Fruit fly (Drosophila melanogaster) whole organism, adult: ENCODE data around the gene CG10029.

ENCODE experiments used
- CG11617 ChIP-seq: fragments of 200-800 bp; sonication (Bioruptor generic); optimal IDR thresholded peaks from 2 replicates; lab custom pipeline; 2017; ENCODE audit warnings: mild to moderate bottlenecking, missing biosample characterization, missing genetic modification reagents, missing genetic modification characterization
- CG12768 ChIP-seq: fragments of 200-800 bp; sonication (Bioruptor generic); optimal IDR thresholded peaks from 2 replicates; lab custom pipeline; 2017; ENCODE audit warnings: missing biosample characterization, missing genetic modification characterization, mild to moderate bottlenecking, moderate library complexity, missing genetic modification reagents
- CG14711 ChIP-seq: fragments of 200-800 bp; sonication (Bioruptor generic); optimal IDR thresholded peaks from 2 replicates; lab custom pipeline; 2018; ENCODE audit warnings: missing biosample characterization, mild to moderate bottlenecking, missing genetic modification characterization, moderate library complexity
- CG1620 ChIP-seq: fragments of 200-800 bp; sonication (Bioruptor generic); optimal IDR thresholded peaks from 2 replicates; lab custom pipeline; 2016; ENCODE audit warnings: missing biosample characterization, missing genetic modification characterization
- CG33017 ChIP-seq: fragments of 200-800 bp; sonication (Bioruptor generic); optimal IDR thresholded peaks from 2 replicates; lab custom pipeline; 2018; ENCODE audit warnings: missing biosample characterization, mild to moderate bottlenecking, missing genetic modification characterization, moderate library complexity
- CG5204 ChIP-seq: fragments of 200-800 bp; sonication (Bioruptor generic); optimal IDR thresholded peaks from 2 replicates; lab custom pipeline; 2016; ENCODE audit warnings: missing biosample characterization, missing genetic modification characterization
- CG7045 ChIP-seq: fragments of 200-800 bp; sonication (Bioruptor generic); optimal IDR thresholded peaks from 2 replicates; lab custom pipeline; 2017; ENCODE audit warnings: missing biosample characterization, mild to moderate bottlenecking, missing genetic modification characterization
- CG7101 ChIP-seq: fragments of 200-800 bp; sonication (Bioruptor generic); optimal IDR thresholded peaks from 2 replicates; lab custom pipeline; 2018; ENCODE audit warnings: missing biosample characterization, mild to moderate bottlenecking, missing genetic modification characterization, moderate library complexity
- Clk ChIP-seq: fragments of 200-800 bp; sonication (Bioruptor generic); optimal IDR thresholded peaks from 2 replicates; lab custom pipeline; 2017; ENCODE audit warnings: missing biosample characterization, missing genetic modification characterization
- Crg-1 ChIP-seq: fragments of 200-800 bp; sonication (Bioruptor generic); optimal IDR thresholded peaks from 2 replicates; lab custom pipeline; 2016; ENCODE audit warnings: missing biosample characterization, missing genetic modification characterization
- Hr96 ChIP-seq: fragments of 200-800 bp; sonication (Bioruptor generic); optimal IDR thresholded peaks from 2 replicates; lab custom pipeline; 2016; ENCODE audit warnings: missing biosample characterization, missing genetic modification characterization
- Mnt ChIP-seq: fragments of 200-800 bp; sonication (Bioruptor generic); optimal IDR thresholded peaks from 2 replicates; lab custom pipeline; 2016; ENCODE audit warnings: missing biosample characterization, mild to moderate bottlenecking, missing genetic modification characterization
- bab1 ChIP-seq: fragments of 200-800 bp; sonication (Bioruptor generic); optimal IDR thresholded peaks from 3 replicates; lab custom pipeline; 2019; ENCODE audit warnings: missing biosample characterization, mild to moderate bottlenecking, missing genetic modification characterization, moderate library complexity
- cic ChIP-seq: fragments of 200-800 bp; sonication (Bioruptor generic); optimal IDR thresholded peaks from 2 replicates; lab custom pipeline; 2017; ENCODE audit warnings: missing biosample characterization, mild to moderate bottlenecking, missing genetic modification characterization, moderate library complexity
- cnc ChIP-seq, 2 experiments: fragments of >200 bp; optimal IDR thresholded peaks; 2 replicates each; lab custom pipeline; 2017
- kay ChIP-seq: fragments of 200-800 bp; sonication (Bioruptor generic); peaks from one replicate; lab custom pipeline; 2016; ENCODE audit warnings: missing biosample characterization, missing genetic modification characterization, borderline replicate concordance
- ovo ChIP-seq: fragments of 200-800 bp; sonication (Bioruptor generic); optimal IDR thresholded peaks from 2 replicates; lab custom pipeline; 2016; ENCODE audit warnings: missing biosample characterization, missing genetic modification characterization
- pad ChIP-seq: fragments of 200-800 bp; sonication (Bioruptor generic); optimal IDR thresholded peaks from 3 replicates; lab custom pipeline; 2017; ENCODE audit warnings: missing biosample characterization, missing genetic modification characterization, mild to moderate bottlenecking, moderate library complexity, missing genetic modification reagents
- tj ChIP-seq: fragments of 200-800 bp; sonication (Bioruptor generic); optimal IDR thresholded peaks from 3 replicates; lab custom pipeline; 2017; ENCODE audit warnings: missing biosample characterization, mild to moderate bottlenecking, missing genetic modification characterization, moderate library complexity
- toe ChIP-seq: fragments of 200-800 bp; sonication (Bioruptor generic); optimal IDR thresholded peaks from 2 replicates; lab custom pipeline; 2016; ENCODE audit warnings: missing biosample characterization, missing genetic modification characterization

The CG10029 gene

DNA sequence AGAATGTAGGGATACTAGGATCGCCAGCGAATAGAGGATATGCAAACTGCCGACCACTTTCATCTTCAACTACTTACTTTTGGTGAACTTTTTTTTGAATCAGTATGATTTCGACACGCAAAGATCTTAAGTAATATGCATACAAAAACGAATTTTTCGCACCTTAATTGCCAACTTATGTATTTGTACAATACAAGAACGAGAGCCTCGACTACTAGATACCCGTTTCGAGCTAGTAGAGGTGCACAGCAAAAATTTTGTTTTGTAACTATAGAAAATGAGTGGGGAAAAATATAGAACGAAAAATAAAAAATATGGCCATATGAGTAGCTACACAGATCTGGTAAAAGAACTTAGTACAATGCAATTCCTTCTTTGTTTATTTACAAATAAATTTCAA is at the start of gene CG10029:
CG10029 (minus strand) TSS at position 101 of the 400 bp plus-strand sequence.
- TF ChIP-seq kay (peak; percentile 26), CG11617 (GFP tag; lab: Kevin White, UChicago) (no peak)

DNA sequence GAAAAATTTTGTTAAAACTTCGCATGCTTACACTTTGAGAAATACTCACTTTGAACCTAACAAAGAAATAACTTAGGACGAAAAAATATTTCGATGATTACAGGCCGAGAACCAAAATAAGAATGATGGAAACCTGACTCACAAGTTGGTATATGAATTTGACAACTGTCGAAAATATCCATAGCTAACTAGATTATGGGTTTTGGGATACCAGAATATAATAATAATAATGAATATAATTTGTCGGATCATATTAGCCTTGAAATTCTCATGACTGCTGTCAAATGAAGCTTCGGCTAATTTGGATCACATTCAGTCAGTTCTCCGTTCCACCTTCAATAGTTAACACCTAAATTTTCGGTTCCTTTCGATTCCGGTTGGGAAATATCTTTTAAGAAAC is 48.5 kb upstream of the CG10029 start, which contains the start of the genes Mst84Db and Mst84Da:
Mst84Db (minus strand) TSS at position 101 of the 400 bp plus-strand sequence.
Mst84Da (plus strand) TSS at position 324 of the 400 bp plus-strand sequence.
- TF ChIP-seq kay (no peak), Hr96 (no peak), bab1 (GFP tag; lab: Kevin White, UChicago) (no peak)

DNA sequence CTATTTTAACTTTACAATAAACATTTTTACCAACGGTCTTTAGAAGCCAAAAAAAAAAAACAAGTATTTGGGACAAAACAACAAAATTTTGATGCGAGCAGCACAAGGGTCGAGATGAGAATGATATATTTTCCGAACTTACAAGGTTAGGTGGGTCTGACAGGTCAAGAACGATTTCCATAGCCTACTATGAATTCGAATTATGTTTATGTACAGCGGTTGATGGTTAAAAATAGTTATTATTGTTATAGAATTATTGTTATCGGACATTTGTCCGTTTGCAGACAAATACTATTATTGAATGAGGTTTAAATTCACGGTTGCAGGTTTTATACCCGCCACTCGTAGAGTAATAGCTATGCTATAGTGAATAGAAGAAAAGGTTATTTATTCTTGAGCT is 47.6 kb upstream of the CG10029 start, which contains the start of gene Mst84Dc:
Mst84Dc (minus strand) TSS at position 101 of the 400 bp plus-strand sequence.
- TF ChIP-seq Crg-1 (GFP tag; lab: Kevin White, UChicago), result no peak
- no peak for TF ChIP-seq CG12768 (GFP tag; lab: Kevin White, UChicago)
- no peak for TF ChIP-seq CG5204 (GFP tag; lab: Kevin White, UChicago)
- TF ChIP-seq pad (GFP tag; lab: Kevin White, UChicago), result no peak

DNA sequence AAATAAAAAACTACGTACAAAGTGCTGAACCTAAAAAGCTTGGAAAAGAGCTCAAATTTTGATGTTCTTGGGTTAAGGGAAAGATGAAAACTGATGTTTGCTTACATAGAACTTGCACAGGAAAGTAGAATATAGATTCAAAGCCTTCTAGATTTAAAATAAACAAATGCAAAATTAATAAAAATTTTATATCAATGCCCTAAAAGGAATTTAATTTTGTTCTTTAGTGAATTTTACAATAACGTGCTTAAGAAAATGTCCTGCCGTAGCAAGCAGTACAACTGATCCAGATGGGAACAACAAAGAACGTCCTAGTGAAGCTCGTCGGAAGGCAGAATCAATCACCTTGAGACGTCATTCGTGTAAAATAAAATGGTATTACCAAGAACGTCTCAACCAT is 46.7 kb upstream of the CG10029 start, which contains the start of gene Mst84Dd:
Mst84Dd (minus strand) TSS at position 101 of the 400 bp plus-strand sequence.
- no peak for TF ChIP-seq cnc (optimal IDR thresholded peaks at IDR 0.05; lab: Kevin White, UChicago)
- no peak for TF ChIP-seq CG11617 (GFP tag; lab: Kevin White, UChicago)
- no peak for TF ChIP-seq CG12768 (GFP tag; lab: Kevin White, UChicago)
- no peak for TF ChIP-seq CG33017 (tag; lab: Kevin White, UChicago)
- TF ChIP-seq tj, result no peak
- TF ChIP-seq cic, result no peak
- TF ChIP-seq Mnt, result no peak
- no peak for TF ChIP-seq CG7101 (tag; lab: Kevin White, UChicago)
- no peak for TF ChIP-seq Crg-1 (GFP tag; lab: Kevin White, UChicago)
- TF ChIP-seq Hr96, result no peak
- no peak for TF ChIP-seq ovo (GFP tag; lab: Kevin White, UChicago)
- no peak for TF ChIP-seq Clk
- no peak for TF ChIP-seq bab1 (GFP tag; lab: Kevin White, UChicago)
- TF ChIP-seq CG5204 (GFP tag; lab: Kevin White, UChicago), result no peak
- TF ChIP-seq pad (GFP tag; lab: Kevin White, UChicago), result no peak
- no peak for TF ChIP-seq CG7045

DNA sequence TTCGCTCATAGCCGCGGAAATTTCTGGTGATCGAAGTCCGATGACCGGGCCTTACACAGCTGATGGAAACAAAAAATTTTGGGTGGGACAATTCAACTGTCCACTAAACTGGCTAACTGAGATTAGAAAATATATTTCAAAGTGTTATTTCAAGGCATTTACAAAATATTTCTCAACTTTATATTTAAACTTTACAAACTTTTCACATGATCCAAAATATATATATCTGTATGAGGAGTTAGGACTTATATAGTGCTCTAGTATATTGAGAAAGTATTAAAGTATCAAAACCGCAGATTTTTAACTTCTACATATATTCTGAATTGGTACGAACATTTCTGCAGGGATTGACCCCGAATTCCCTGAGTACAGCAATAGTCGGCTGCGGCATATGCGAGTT is 45.0 kb upstream of the CG10029 start, which contains the start of gene CG17944:
CG17944 (minus strand) TSS at position 101 of the 400 bp plus-strand sequence.
- TF ChIP-seq tj (no peak), CG11617 (GFP tag; lab: Kevin White, UChicago) (no peak), CG12768 (GFP tag; lab: Kevin White, UChicago) (no peak), cic (no peak), CG5204 (GFP tag; lab: Kevin White, UChicago) (no peak), kay (no peak), Clk (no peak)

DNA sequence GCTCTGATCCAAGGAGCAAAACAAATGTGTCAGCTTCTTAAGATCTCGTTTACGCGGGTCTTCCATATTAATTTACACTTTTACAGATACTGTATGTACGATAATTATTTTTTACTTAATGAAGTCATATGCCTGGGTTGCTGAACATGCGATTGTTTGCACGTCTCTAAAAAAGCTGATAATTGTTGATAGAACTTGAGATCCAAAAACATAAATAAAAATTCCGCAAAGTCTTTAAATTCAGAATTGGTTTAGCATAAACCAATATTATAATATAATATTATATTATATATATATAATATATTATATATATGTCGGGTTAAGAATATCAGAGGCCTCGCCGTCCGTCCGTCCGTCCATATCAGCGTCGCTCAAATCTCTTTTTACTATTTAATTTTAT is 32.4 kb upstream of the CG10029 start, which contains the start of gene CG43290:
CG43290 (minus strand) TSS at position 101 of the 400 bp plus-strand sequence.
- no peak for TF ChIP-seq CG11617 (GFP tag; lab: Kevin White, UChicago)
- no peak for TF ChIP-seq CG12768 (GFP tag; lab: Kevin White, UChicago)
- no peak for TF ChIP-seq tj
- TF ChIP-seq Hr96, result no peak
- no peak for TF ChIP-seq kay
- TF ChIP-seq ovo (GFP tag; lab: Kevin White, UChicago), result no peak
- no peak for TF ChIP-seq Clk
- TF ChIP-seq CG7045, result no peak

DNA sequence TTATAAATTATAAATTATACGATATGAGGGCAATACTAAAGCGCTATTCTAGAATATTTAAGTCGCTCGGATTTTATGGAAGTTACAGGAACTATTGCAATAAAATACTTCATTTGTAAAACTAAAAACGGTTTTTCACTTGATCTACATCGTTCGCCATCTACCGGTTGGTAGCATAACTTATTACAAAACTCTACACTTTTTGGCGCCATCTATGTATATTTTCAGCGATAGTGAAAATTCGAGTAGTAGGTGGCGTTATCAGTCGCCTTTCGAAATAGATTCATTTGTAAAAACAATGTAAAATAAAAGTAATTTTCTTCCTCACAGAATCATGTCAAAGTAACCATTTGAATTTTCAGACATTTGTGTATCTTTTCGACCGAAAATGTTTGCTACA is 29.4 kb upstream of the CG10029 start, which contains the start of gene nxf4:
nxf4 (plus strand) TSS at position 286 of the 400 bp plus-strand sequence.
- TF ChIP-seq kay, result no peak
- peak; percentile 34 for TF ChIP-seq Hr96
- no peak for TF ChIP-seq CG7045

DNA sequence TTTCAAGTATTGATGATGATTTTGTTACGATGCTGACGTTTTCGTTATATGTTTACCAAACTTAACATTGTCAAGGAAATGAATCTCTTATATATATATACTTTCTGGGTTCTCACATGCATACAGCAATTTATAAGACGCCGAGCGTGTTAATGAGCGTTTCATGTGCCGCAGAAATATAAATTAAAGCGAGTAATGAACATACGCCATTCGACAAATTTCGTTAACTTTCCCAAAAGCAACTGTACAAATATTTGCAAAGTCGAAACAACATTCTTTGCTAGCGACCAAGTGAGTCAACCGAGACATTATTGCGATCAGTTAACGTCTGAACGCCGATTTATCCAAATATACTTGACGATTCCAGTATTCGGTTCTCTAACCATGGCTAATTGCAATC is 27.8 kb upstream of the CG10029 start, which contains the start of gene CG31496:
CG31496 (plus strand) TSS at position 301 of the 400 bp plus-strand sequence.
- TF ChIP-seq bab1 (GFP tag; lab: Kevin White, UChicago), result no peak

DNA sequence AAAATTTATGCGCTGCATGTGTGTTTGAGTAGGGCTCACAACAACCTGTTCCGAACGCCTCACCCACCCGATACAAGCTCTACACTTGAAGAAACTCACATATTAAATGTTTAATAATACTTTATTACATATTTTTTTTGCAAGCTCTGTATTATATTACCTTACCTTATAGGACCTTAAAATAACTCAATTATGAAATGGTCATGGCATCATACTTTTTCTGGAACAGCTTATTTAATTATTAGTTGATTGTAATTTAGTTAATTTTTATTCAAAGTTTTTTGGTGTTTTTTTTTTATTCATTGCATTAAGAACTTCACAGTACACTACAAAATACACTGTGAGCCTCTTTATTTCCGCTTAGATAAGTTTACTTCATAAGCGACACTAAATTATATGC is 19.4 kb upstream of the CG10029 start:
- TF ChIP-seq CG12768 (GFP tag; lab: Kevin White, UChicago) (no peak), bab1 (GFP tag; lab: Kevin White, UChicago) (no peak), CG11617 (GFP tag; lab: Kevin White, UChicago) (no peak), Clk (no peak), pad (GFP tag; lab: Kevin White, UChicago) (no peak), kay (no peak), ovo (GFP tag; lab: Kevin White, UChicago) (no peak), CG33017 (tag; lab: Kevin White, UChicago) (no peak), cnc (optimal IDR thresholded peaks at IDR 0.05; lab: Kevin White, UChicago) (no peak), CG5204 (GFP tag; lab: Kevin White, UChicago) (no peak), CG14711 (tag; lab: Kevin White, UChicago) (no peak), Crg-1 (GFP tag; lab: Kevin White, UChicago) (no peak), CG7045 (no peak), cic (no peak), toe (GFP tag; lab: Kevin White, UChicago) (no peak), tj (no peak), CG7101 (tag; lab: Kevin White, UChicago) (no peak), Hr96 (no peak), CG1620 (GFP tag; lab: Kevin White, UChicago) (no peak)
